Worm (Caenorhabditis elegans): ENCODE results near the gene F59E12.3.

F59E12.3 gene

ce11 chrII:5603194-5603593, 35.0 kb upstream of the F59E12.3 start, which contains the start of gene C17G10.6:
TSS of gene C17G10.6 (minus strand) at chrII:5603294.
- no peak for TF ChIP-seq attf-3 (GFP tag; conservative IDR thresholded peaks at IDR 0.05)

ce11 chrII:5604441-5604840, 33.7 kb upstream of the F59E12.3 start:
- TF ChIP-seq rec-8 (tag; optimal IDR thresholded peaks at IDR 0.05), result no peak
- no peak for TF ChIP-seq nhr-90 (tag; optimal IDR thresholded peaks at IDR 0.05)
- no peak for TF ChIP-seq lag-1 (GFP tag; IDR thresholded peaks at IDR 0.05)
- no peak for TF ChIP-seq B0019.2 (GFP tag; conservative IDR thresholded peaks at IDR 0.05)
- TF ChIP-seq tbp1 (GFP tag; optimal IDR thresholded peaks at IDR 0.05), result no peak
- no peak for TF ChIP-seq pha-4 (tag; optimal IDR thresholded peaks at IDR 0.05)
- no peak for TF ChIP-seq mxl-1 (tag; optimal IDR thresholded peaks at IDR 0.05)
- TF ChIP-seq hrde-1 (tag; optimal IDR thresholded peaks at IDR 0.05; ENCODE audit: borderline replicate concordance), result no peak
- TF ChIP-seq him-1 (tag; optimal IDR thresholded peaks at IDR 0.05), result no peak
- no peak for TF ChIP-seq tbx-9 (tag; optimal IDR thresholded peaks at IDR 0.05; ENCODE audit: borderline replicate concordance)

ce11 chrII:5605538-5605945, 32.6 kb upstream of the F59E12.3 start:
- peak; percentile 77 for TF ChIP-seq somi-1 (GFP tag; optimal IDR thresholded peaks at IDR 0.05)
- peak; percentile 88 for TF ChIP-seq ztf-26 (tag; optimal IDR thresholded peaks at IDR 0.05)
- TF ChIP-seq snpc-4 (GFP tag; optimal IDR thresholded peaks at IDR 0.05), result no peak
- peak in 1 of 4 experiments; percentile 40 for TF ChIP-seq snpc-4 (tag; optimal IDR thresholded peaks at IDR 0.05)
- TF ChIP-seq repo-1 (tag; optimal IDR thresholded peaks at IDR 0.05), result no peak
- TF ChIP-seq F23B12.7 (tag; optimal IDR thresholded peaks at IDR 0.05; ENCODE audit: insufficient read depth), result no peak
- TF ChIP-seq tbx-9 (tag; optimal IDR thresholded peaks at IDR 0.05; ENCODE audit: borderline replicate concordance), result no peak
- TF ChIP-seq nhr-80 (tag; optimal IDR thresholded peaks at IDR 0.05), result peak; percentile 54
- TF ChIP-seq die-1 (tag; optimal IDR thresholded peaks at IDR 0.05), result peak; percentile 49
- no peak for TF ChIP-seq nhr-120 (GFP tag; IDR thresholded peaks at IDR 0.05)
- TF ChIP-seq mcd-1 (GFP tag; IDR thresholded peaks at IDR 0.05), result 0 out of 2 replicates have a peak, but pooled peaks have one; percentile 14
- no peak for TF ChIP-seq ceh-91 (GFP tag; IDR thresholded peaks at IDR 0.05)
- no peak for TF ChIP-seq Y67H2A.10 (GFP tag; conservative IDR thresholded peaks at IDR 0.05)
- TF ChIP-seq let-607 (tag; optimal IDR thresholded peaks at IDR 0.05), result no peak
- TF ChIP-seq ceh-58 (GFP tag; IDR thresholded peaks at IDR 0.05), result no peak
- TF ChIP-seq lin-40 (tag; optimal IDR thresholded peaks at IDR 0.05), result peak; percentile 80
- TF ChIP-seq K11D2.4 (GFP tag; IDR thresholded peaks at IDR 0.05), result 0 out of 2 replicates have a peak, but pooled peaks have one; percentile 25
- 0 out of 2 replicates have a peak, but pooled peaks have one; percentile 14 for TF ChIP-seq hmg-1.2 (GFP tag; IDR thresholded peaks at IDR 0.05)
- no peak for TF ChIP-seq egl-18 (GFP tag; IDR thresholded peaks at IDR 0.05)
- no peak for TF ChIP-seq dpff-1 (tag; optimal IDR thresholded peaks at IDR 0.05)

- TF ChIP-seq gei-17 (GFP tag; optimal IDR thresholded peaks at IDR 0.05) (no peak), egl-44 (GFP tag; IDR thresholded peaks at IDR 0.05) (no peak)
Measured at ce11 chrII:5607756-5608155, 30.4 kb upstream of the F59E12.3 start, which contains the start of gene C17G10.7. TSS of gene C17G10.7 (minus strand) at chrII:5607856.

ce11 chrII:5619298-5619697, 18.9 kb upstream of the F59E12.3 start, which contains the start of gene dhs-6:
TSS of gene dhs-6 (minus strand) at chrII:5619319.
- TF ChIP-seq ZK185.1 (tag; optimal IDR thresholded peaks at IDR 0.05; ENCODE audit: poor library complexity, severe bottlenecking) (peak; percentile 49), madf-3 (GFP tag; IDR thresholded peaks at IDR 0.05) (0 out of 2 replicates have a peak, but pooled peaks have one; percentile 28), nfya-1 (tag; optimal IDR thresholded peaks at IDR 0.05; ENCODE audit: borderline replicate concordance, insufficient read depth) (no peak), madf-6 (GFP tag; IDR thresholded peaks at IDR 0.05) (peak; percentile 15; the same call in 1 of the 2 replicates), sptf-2 (GFP tag; optimal IDR thresholded peaks at IDR 0.05) (no peak), snpc-3.4 (tag; optimal IDR thresholded peaks at IDR 0.05) (peak; percentile 49), snpc-4 (GFP tag; optimal IDR thresholded peaks at IDR 0.05) (no peak), snpc-4 (tag; optimal IDR thresholded peaks at IDR 0.05) (peak in 2 of 4 experiments; percentile 37 to 39)

Measured in whole organism, young adult.